Worm (Caenorhabditis elegans) whole organism, young adult: ENCODE measurements around the gene T24C12.4.
A peak's percentile ranks its signal among the peaks of the same experiment; 100 is the strongest.

ENCODE experiments used
- C06A6.2 ChIP-seq: fragments of 200-800 bp; sonication (Bioruptor generic); conservative IDR thresholded peaks from 2 replicates; pipeline ENCODE4 v1.3.6; 2022; ENCODE audit warnings: missing genetic modification characterization, missing compliant biosample characterization
- D2030.7 ChIP-seq: fragments of 200-800 bp; sonication (Bioruptor generic); IDR thresholded peaks from 2 replicates; pipeline ENCODE4 v1.3.6; 2022; ENCODE audit warnings: missing genetic modification reagents, missing genetic modification characterization, missing compliant biosample characterization
- F22D6.2 ChIP-seq: sonication (generic microtip); optimal IDR thresholded peaks from 2 replicates; lab custom pipeline; 2016; ENCODE audit warnings: mild to moderate bottlenecking, missing genetic modification characterization, missing compliant biosample characterization
- F33H1.4 ChIP-seq: fragments of 200-800 bp; sonication (Bioruptor generic); IDR thresholded peaks from 2 replicates; pipeline ENCODE4 v1.3.6; 2022; ENCODE audit warnings: missing genetic modification reagents, missing genetic modification characterization, missing compliant biosample characterization
- F52B5.7 ChIP-seq: sonication (generic microtip); optimal IDR thresholded peaks from 2 replicates; lab custom pipeline; 2016; ENCODE audit warnings: mild to moderate bottlenecking, missing genetic modification characterization, missing compliant biosample characterization
- F55B11.4 ChIP-seq: sonication (generic microtip); optimal IDR thresholded peaks from 2 replicates; lab custom pipeline; 2016; ENCODE audit warnings: missing compliant biosample characterization, missing genetic modification characterization, borderline replicate concordance; ENCODE audit not compliant: insufficient read depth
- Y53F4B.3 ChIP-seq: fragments of 200-800 bp; sonication (Bioruptor generic); IDR thresholded peaks from 2 replicates; pipeline ENCODE4 v1.3.6; 2022; ENCODE audit warnings: missing genetic modification reagents, missing genetic modification characterization, missing compliant biosample characterization
- Y67H2A.10 ChIP-seq: fragments of 200-800 bp; sonication (Bioruptor generic); conservative IDR thresholded peaks from 2 replicates; pipeline ENCODE4 v1.3.6; 2022; ENCODE audit warnings: missing genetic modification reagents, missing genetic modification characterization, missing compliant biosample characterization
- ama-1 ChIP-seq, 3 experiments: fragments of 150-350 bp in 1 of 3; sonication (generic microtip) in 2 of 3; optimal IDR thresholded peaks; 2 replicates each; lab custom pipeline; 2014 to 2018; ENCODE audit warnings: missing biosample characterization in 2 of 3, missing genetic modification characterization in 2 of 3, missing genetic modification reagents in 2 of 3
- atf-7 ChIP-seq: sonication (generic microtip); optimal IDR thresholded peaks from 2 replicates; lab custom pipeline; 2017; ENCODE audit warnings: mild to moderate bottlenecking, missing genetic modification characterization, missing compliant biosample characterization
- athp-1 ChIP-seq: sonication (generic microtip); optimal IDR thresholded peaks from 2 replicates; lab custom pipeline; 2017; ENCODE audit warnings: mild to moderate bottlenecking, missing genetic modification characterization, missing compliant biosample characterization
- bed-1 ChIP-seq: fragments of 200-800 bp; sonication (Bioruptor generic); IDR thresholded peaks from 2 replicates; pipeline ENCODE4 v1.3.6; 2022; ENCODE audit warnings: missing genetic modification reagents, missing genetic modification characterization, missing compliant biosample characterization
- cebp-1 ChIP-seq, 2 experiments: fragments of 200-800 bp in 1 of 2; sonication (Bioruptor generic) in 1 of 2; sonication (generic microtip) in 1 of 2; IDR thresholded peaks in 1 of 2; optimal IDR thresholded peaks in 1 of 2; 2 replicates each; pipeline versions ENCODE4 v1.3.6 to Lab custom; 2017 to 2022; ENCODE audit warnings: missing compliant biosample characterization in 2 of 2, missing genetic modification characterization in 2 of 2, mild to moderate bottlenecking in 1 of 2, missing genetic modification reagents in 1 of 2, moderate library complexity in 1 of 2
- cebp-2 ChIP-seq: fragments of 200-800 bp; sonication (Bioruptor generic); IDR thresholded peaks from 2 replicates; pipeline ENCODE4 v1.3.6; 2022; ENCODE audit warnings: missing genetic modification characterization, missing compliant biosample characterization
- ceh-100 ChIP-seq: fragments of 200-800 bp; sonication (Bioruptor generic); IDR thresholded peaks from 2 replicates; pipeline ENCODE4 v1.3.6; 2022; ENCODE audit warnings: missing genetic modification reagents, missing genetic modification characterization, missing compliant biosample characterization
- ceh-58 ChIP-seq: fragments of 200-800 bp; sonication (Bioruptor generic); IDR thresholded peaks from 2 replicates; pipeline ENCODE4 v1.3.6; 2022; ENCODE audit warnings: missing genetic modification characterization, missing compliant biosample characterization
- chd-7 ChIP-seq: sonication (generic microtip); optimal IDR thresholded peaks from 2 replicates; lab custom pipeline; 2016; ENCODE audit warnings: mild to moderate bottlenecking, missing genetic modification characterization, moderate library complexity, missing compliant biosample characterization
- dox-1 ChIP-seq: fragments of 200-800 bp; sonication (Bioruptor generic); IDR thresholded peaks from 2 replicates; pipeline ENCODE4 v1.3.6; 2022; ENCODE audit warnings: missing genetic modification reagents, missing genetic modification characterization, missing compliant biosample characterization
- efl-1 ChIP-seq: fragments of 150-350 bp; optimal IDR thresholded peaks from 2 replicates; lab custom pipeline; 2014; ENCODE audit warnings: missing biosample characterization, missing genetic modification reagents, missing genetic modification characterization
- egrh-3 ChIP-seq: fragments of 200-800 bp; sonication (Bioruptor generic); IDR thresholded peaks from 2 replicates; pipeline ENCODE4 v1.3.6; 2022; ENCODE audit warnings: missing genetic modification reagents, missing genetic modification characterization, missing compliant biosample characterization
- ekl-4 ChIP-seq: fragments of 200-800 bp; sonication (Bioruptor generic); IDR thresholded peaks from 2 replicates; pipeline ENCODE4 v1.3.6; 2022; ENCODE audit warnings: missing genetic modification reagents, missing genetic modification characterization, missing compliant biosample characterization
- ets-4 ChIP-seq: fragments of 200-800 bp; sonication (Bioruptor generic); optimal IDR thresholded peaks from 2 replicates; lab custom pipeline; 2018; ENCODE audit warnings: mild to moderate bottlenecking, missing genetic modification characterization, missing compliant biosample characterization
- fkh-3 ChIP-seq: sonication (generic microtip); optimal IDR thresholded peaks from 2 replicates; lab custom pipeline; 2016; ENCODE audit warnings: mild to moderate bottlenecking, missing genetic modification characterization, missing compliant biosample characterization
- hlh-26 ChIP-seq: fragments of 200-800 bp; sonication (Bioruptor generic); conservative IDR thresholded peaks from 2 replicates; pipeline ENCODE4 v1.3.6; 2022; ENCODE audit warnings: missing genetic modification reagents, missing genetic modification characterization, missing compliant biosample characterization
- hsf-1 ChIP-seq: fragments of 200-800 bp; sonication (Bioruptor generic); IDR thresholded peaks from 2 replicates; pipeline ENCODE4 v1.3.6; 2022; ENCODE audit warnings: missing genetic modification reagents, missing genetic modification characterization, missing compliant biosample characterization
- lag-1 ChIP-seq: fragments of 200-800 bp; sonication (Bioruptor generic); IDR thresholded peaks from 2 replicates; pipeline ENCODE4 v1.3.6; 2022; ENCODE audit warnings: missing genetic modification reagents, missing genetic modification characterization, missing compliant biosample characterization
- lin-35 ChIP-seq, 3 experiments: fragments of 150-350 bp in 2 of 3; sonication (generic microtip) in 1 of 3; optimal IDR thresholded peaks; 2 replicates each; lab custom pipeline; 2014 to 2018; ENCODE audit warnings: missing biosample characterization in 3 of 3, missing genetic modification characterization in 3 of 3, missing genetic modification reagents in 3 of 3
- lin-54 ChIP-seq: fragments of 200-800 bp; sonication (Bioruptor generic); optimal IDR thresholded peaks from 2 replicates; lab custom pipeline; 2018; ENCODE audit warnings: mild to moderate bottlenecking, missing genetic modification characterization, missing compliant biosample characterization
- lir-1 ChIP-seq: fragments of 200-800 bp; sonication (Bioruptor generic); conservative IDR thresholded peaks from 2 replicates; pipeline ENCODE4 v1.3.6; 2022; ENCODE audit warnings: missing genetic modification reagents, missing genetic modification characterization, missing compliant biosample characterization
- mcd-1 ChIP-seq: fragments of 200-800 bp; sonication (Bioruptor generic); IDR thresholded peaks from 2 replicates; pipeline ENCODE4 v1.3.6; 2022; ENCODE audit warnings: missing genetic modification reagents, missing genetic modification characterization, missing compliant biosample characterization
- mel-28 ChIP-seq: sonication (generic microtip); optimal IDR thresholded peaks from 2 replicates; lab custom pipeline; 2016; ENCODE audit warnings: borderline replicate concordance, mild to moderate bottlenecking, missing genetic modification characterization, missing compliant biosample characterization
- mes-4 ChIP-seq: sonication (generic microtip); optimal IDR thresholded peaks from 2 replicates; lab custom pipeline; 2016; ENCODE audit warnings: missing genotype, missing genetic modification characterization, missing compliant biosample characterization
- nfyb-1 ChIP-seq: fragments of 200-800 bp; sonication (Bioruptor generic); IDR thresholded peaks from 2 replicates; pipeline ENCODE4 v1.3.6; 2022; ENCODE audit warnings: missing genetic modification reagents, missing genetic modification characterization, missing compliant biosample characterization
- nhr-179 ChIP-seq: sonication (generic microtip); optimal IDR thresholded peaks from 2 replicates; lab custom pipeline; 2016; ENCODE audit warnings: mild to moderate bottlenecking, missing genetic modification characterization, missing compliant biosample characterization
- nhr-80 ChIP-seq: sonication (generic microtip); optimal IDR thresholded peaks from 2 replicates; lab custom pipeline; 2016; ENCODE audit warnings: missing genetic modification characterization, missing compliant biosample characterization
- pha-4 ChIP-seq: fragments of 150-350 bp; sonication (generic microtip); optimal IDR thresholded peaks from 2 replicates; lab custom pipeline; 2014; ENCODE audit warnings: missing biosample characterization, missing genetic modification reagents, missing genetic modification characterization
- repo-1 ChIP-seq: sonication (generic microtip); optimal IDR thresholded peaks from 2 replicates; lab custom pipeline; 2017; ENCODE audit warnings: mild to moderate bottlenecking, missing genetic modification characterization, missing compliant biosample characterization
- rpc-1 ChIP-seq, 2 experiments: fragments of 150-350 bp in 1 of 2; sonication (generic microtip) in 1 of 2; optimal IDR thresholded peaks; 2 replicates each; lab custom pipeline; 2014 to 2018; ENCODE audit warnings: missing biosample characterization in 1 of 2, missing genetic modification characterization in 1 of 2, missing genetic modification reagents in 1 of 2, missing genotype in 1 of 2
- snpc-1.1 ChIP-seq: sonication (generic microtip); optimal IDR thresholded peaks from 2 replicates; lab custom pipeline; 2017; ENCODE audit warnings: missing genetic modification characterization, mild to moderate bottlenecking, missing compliant biosample characterization, antibody characterized with exemption, moderate library complexity, missing genotype, missing genetic modification reagents; ENCODE audit not compliant: insufficient read depth
- snpc-1.3 ChIP-seq: sonication (generic microtip); optimal IDR thresholded peaks from 2 replicates; lab custom pipeline; 2017; ENCODE audit warnings: missing genetic modification characterization, mild to moderate bottlenecking, missing compliant biosample characterization, antibody characterized with exemption, moderate library complexity, missing genotype, missing genetic modification reagents; ENCODE audit not compliant: insufficient read depth
- tlf-1 ChIP-seq: fragments of 200-800 bp; sonication (Bioruptor generic); optimal IDR thresholded peaks from 2 replicates; lab custom pipeline; 2018; ENCODE audit warnings: mild to moderate bottlenecking, missing genetic modification characterization, missing compliant biosample characterization
- unc-62 ChIP-seq: fragments of 150-350 bp; optimal IDR thresholded peaks from 2 replicates; lab custom pipeline; 2014; ENCODE audit warnings: missing biosample characterization, missing genetic modification reagents, missing genetic modification characterization
- xnd-1 ChIP-seq: sonication (generic microtip); optimal IDR thresholded peaks from 2 replicates; lab custom pipeline; 2016; ENCODE audit warnings: missing genotype, missing genetic modification reagents, missing genetic modification characterization, missing compliant biosample characterization
- zim-3 ChIP-seq: sonication (generic microtip); optimal IDR thresholded peaks from 2 replicates; lab custom pipeline; 2017; ENCODE audit warnings: mild to moderate bottlenecking, missing genetic modification characterization, moderate library complexity, missing compliant biosample characterization
- ztf-3 ChIP-seq: fragments of 200-800 bp; sonication (Bioruptor generic); optimal IDR thresholded peaks from 2 replicates; lab custom pipeline; 2018; ENCODE audit warnings: mild to moderate bottlenecking, missing genetic modification characterization, missing compliant biosample characterization
- ztf-6 ChIP-seq: fragments of 200-800 bp; sonication (Bioruptor generic); IDR thresholded peaks from 2 replicates; pipeline ENCODE4 v1.3.6; 2022; ENCODE audit warnings: missing genetic modification reagents, missing genetic modification characterization, missing compliant biosample characterization

The T24C12.4 gene

ce11 chrX:2226875-2227355 lies 22.1 kb upstream of the T24C12.4 start (continued):
- TF ChIP-seq lag-1 (no peak), ztf-3 (GFP tag; lab: Kevin White, UChicago) (no peak), ets-4 (GFP tag; lab: Kevin White, UChicago) (peak; percentile 47), xnd-1 (tag; lab: Kevin White, UChicago) (no peak), F22D6.2 (tag; lab: Kevin White, UChicago) (peak; percentile 18), mcd-1 (peak; percentile 59), nhr-179 (peak; percentile 31), mes-4 (tag; lab: Kevin White, UChicago) (peak; percentile 84), Y53F4B.3 (GFP tag; lab: Robert Waterston, UW) (no peak), snpc-1.3 (peak; percentile 63), hsf-1 (GFP tag; lab: Robert Waterston, UW) (0 out of 2 replicates have a peak, but pooled peaks have one; percentile 47), dox-1 (GFP tag; lab: Robert Waterston, UW) (peak; percentile 80), Y67H2A.10 (GFP tag; lab: Robert Waterston, UW) (peak; percentile 26; the same call in 1 of the 2 replicates), chd-7 (tag; lab: Kevin White, UChicago) (peak; percentile 52), lir-1 (GFP tag; lab: Robert Waterston, UW) (no peak; the same call in 1 of the 2 replicates), snpc-1.1 (tag; lab: Kevin White, UChicago) (peak; percentile 36), ama-1 (optimal IDR thresholded peaks at IDR 0.05; lab: Kevin White, UChicago) (no peak), ama-1 (GFP tag; optimal IDR thresholded peaks at IDR 0.05; lab: Kevin White, UChicago) (peak; percentile 13 to 91), F33H1.4 (GFP tag; lab: Robert Waterston, UW) (0 out of 2 replicates have a peak, but pooled peaks have one; percentile 14), pha-4 (no peak), ceh-58 (GFP tag; lab: Robert Waterston, UW) (no peak), mel-28 (no peak), unc-62 (GFP tag; lab: Kevin White, UChicago) (no peak), egrh-3 (GFP tag; lab: Robert Waterston, UW) (peak; percentile 42; the same call in 1 of the 2 replicates), D2030.7 (GFP tag; lab: Robert Waterston, UW) (peak; percentile 72), fkh-3 (tag; lab: Kevin White, UChicago) (peak; percentile 34), efl-1 (no peak), lin-54 (GFP tag; lab: Kevin White, UChicago) (no peak), zim-3 (peak; percentile 40), atf-7 (tag; lab: Kevin White, UChicago) (peak; percentile 53), repo-1 (tag; lab: Kevin White, UChicago) (peak; percentile 68), cebp-1 (GFP tag; IDR thresholded peaks at IDR 0.05; lab: Robert Waterston, UW) (0 out of 2 replicates have a peak, but pooled peaks have one; percentile 10), cebp-1 (tag; optimal IDR thresholded peaks at IDR 0.05; lab: Kevin White, UChicago) (peak; percentile 68), F52B5.7 (tag; lab: Kevin White, UChicago) (peak; percentile 87), athp-1 (peak; percentile 62), tlf-1 (GFP tag; lab: Kevin White, UChicago) (peak; percentile 65), nfyb-1 (peak; percentile 84), F55B11.4 (tag; lab: Kevin White, UChicago) (no peak), bed-1 (0 out of 2 replicates have a peak, but pooled peaks have one; percentile 31), nhr-80 (tag; lab: Kevin White, UChicago) (peak; percentile 18), rpc-1 (optimal IDR thresholded peaks at IDR 0.05; lab: Kevin White, UChicago) (peak; percentile 95), rpc-1 (tag; optimal IDR thresholded peaks at IDR 0.05; lab: Kevin White, UChicago) (peak; percentile 89), hlh-26 (no peak), ekl-4 (GFP tag; lab: Robert Waterston, UW) (0 out of 2 replicates have a peak, but pooled peaks have one; percentile 48), ceh-100 (GFP tag; lab: Robert Waterston, UW) (peak; percentile 26; the same call in 1 of the 2 replicates), cebp-2 (0 out of 2 replicates have a peak, but pooled peaks have one; percentile 37), C06A6.2 (GFP tag; lab: Robert Waterston, UW) (peak; percentile 57; the same call in 1 of the 2 replicates), ztf-6 (GFP tag; lab: Robert Waterston, UW) (no peak), lin-35 (GFP tag; optimal IDR thresholded peaks at IDR 0.05; lab: Kevin White, UChicago) (peak in 1 of 3 experiments; percentile 75)
